Worm (Caenorhabditis elegans) whole organism, L4 larva: Measurements from ENCODE around the gene C06B3.7.

Experiments used
- F44E2.7 ChIP-seq: fragments of 200-800 bp; sonication (Bioruptor generic); IDR thresholded peaks from 2 replicates; pipeline ENCODE4 v2.1.2; 2022; ENCODE audit warnings: missing genetic modification characterization, missing compliant biosample characterization
- R02D3.7 ChIP-seq: fragments of 150-350 bp; sonication (generic microtip); optimal IDR thresholded peaks from 3 replicates; lab custom pipeline; 2014; ENCODE audit warnings: missing biosample characterization, missing genetic modification characterization
- T26A8.4 ChIP-seq: fragments of 200-800 bp; sonication (Bioruptor generic); IDR thresholded peaks from 2 replicates; pipeline ENCODE4 v1.3.6; 2022; ENCODE audit warnings: missing genetic modification characterization, missing compliant biosample characterization
- Y48G9A.11 ChIP-seq: fragments of 200-800 bp; sonication (Bioruptor generic); IDR thresholded peaks from 2 replicates; pipeline ENCODE4 v1.3.6; 2022; ENCODE audit warnings: missing genetic modification reagents, missing genetic modification characterization, missing compliant biosample characterization
- ZK337.2 ChIP-seq: fragments of 200-800 bp; sonication (Bioruptor generic); IDR thresholded peaks from 2 replicates; pipeline ENCODE4 v1.3.6; 2022; ENCODE audit warnings: missing genetic modification reagents, missing genetic modification characterization, missing compliant biosample characterization
- ZK546.5 ChIP-seq, 2 experiments: sonication (generic microtip); optimal IDR thresholded peaks; 2 replicates each; lab custom pipeline; 2017; ENCODE audit warnings: missing biosample characterization in 2 of 2, missing genetic modification characterization in 2 of 2
- aha-1 ChIP-seq: fragments of 150-350 bp; peaks from one replicate; lab custom pipeline; 2014; ENCODE audit warnings: missing biosample characterization, missing genetic modification characterization
- ama-1 ChIP-seq: fragments of 150-350 bp; optimal IDR thresholded peaks from 2 replicates; lab custom pipeline; 2014; ENCODE audit warnings: inconsistent platforms, mixed read lengths
- arid-1 ChIP-seq: fragments of 200-800 bp; sonication (Bioruptor generic); conservative IDR thresholded peaks from 2 replicates; pipeline ENCODE4 v1.3.6; 2022; ENCODE audit warnings: missing genetic modification reagents, missing genetic modification characterization, missing compliant biosample characterization
- ceh-20 ChIP-seq: fragments of 200-800 bp; sonication (Bioruptor generic); IDR thresholded peaks from 2 replicates; pipeline ENCODE4 v1.3.6; 2022; ENCODE audit warnings: missing genetic modification reagents, missing genetic modification characterization, missing compliant biosample characterization
- ctbp-1 ChIP-seq: fragments of 200-800 bp; sonication (Bioruptor generic); IDR thresholded peaks from 2 replicates; pipeline ENCODE4 v1.3.6; 2022; ENCODE audit warnings: missing genetic modification reagents, missing genetic modification characterization, missing compliant biosample characterization
- daf-12 ChIP-seq: fragments of 150-350 bp; optimal IDR thresholded peaks from 2 replicates; lab custom pipeline; 2014; ENCODE audit warnings: missing biosample characterization, missing genetic modification reagents, missing genetic modification characterization
- daf-16 ChIP-seq, 3 experiments: sonication (generic microtip); optimal IDR thresholded peaks; 2 replicates each; lab custom pipeline; 2016 to 2017; ENCODE audit warnings: missing genetic modification characterization in 3 of 3, missing genetic modification reagents in 3 of 3, mild to moderate bottlenecking in 2 of 3, missing compliant biosample characterization in 2 of 3, missing biosample characterization in 1 of 3, moderate library complexity in 1 of 3
- daf-19 ChIP-seq: fragments of 200-800 bp; sonication (Bioruptor generic); conservative IDR thresholded peaks from 2 replicates; pipeline ENCODE4 v1.3.6; 2022; ENCODE audit warnings: missing genetic modification characterization, missing compliant biosample characterization
- dmd-8 ChIP-seq: fragments of 200-800 bp; sonication (Bioruptor generic); IDR thresholded peaks from 2 replicates; pipeline ENCODE4 v1.3.6; 2022; ENCODE audit warnings: missing genetic modification characterization, missing compliant biosample characterization
- dve-1 ChIP-seq: sonication (generic microtip); optimal IDR thresholded peaks from 2 replicates; lab custom pipeline; 2017; ENCODE audit warnings: antibody characterized with exemption, mild to moderate bottlenecking, missing genetic modification characterization, missing compliant biosample characterization; ENCODE audit not compliant: insufficient read depth
- egl-27 ChIP-seq: sonication (generic microtip); optimal IDR thresholded peaks from 3 replicates; lab custom pipeline; 2017; ENCODE audit warnings: missing biosample characterization, missing genetic modification reagents, missing genetic modification characterization
- fos-1 ChIP-seq: fragments of 150-350 bp; optimal IDR thresholded peaks from 2 replicates; lab custom pipeline; 2014; ENCODE audit warnings: missing biosample characterization, missing genetic modification characterization
- gei-8 ChIP-seq: fragments of 200-800 bp; sonication (Bioruptor generic); optimal IDR thresholded peaks from 2 replicates; lab custom pipeline; 2018; ENCODE audit warnings: mild to moderate bottlenecking, missing genetic modification characterization, missing compliant biosample characterization
- hif-1 ChIP-seq, 2 experiments: sonication (generic microtip); optimal IDR thresholded peaks; 2 replicates each; lab custom pipeline; 2016 to 2017; ENCODE audit warnings: missing compliant biosample characterization in 2 of 2, missing genetic modification characterization in 2 of 2, missing genetic modification reagents in 2 of 2, missing genotype in 2 of 2, mild to moderate bottlenecking in 1 of 2
- hlh-11 ChIP-seq: fragments of 200-800 bp; sonication (Bioruptor generic); optimal IDR thresholded peaks from 2 replicates; lab custom pipeline; 2018; ENCODE audit warnings: mild to moderate bottlenecking, missing genetic modification characterization, missing compliant biosample characterization
- lin-15B ChIP-seq: fragments of 150-350 bp; sonication (generic microtip); optimal IDR thresholded peaks from 3 replicates; lab custom pipeline; 2014; ENCODE audit warnings: missing biosample characterization, missing genetic modification characterization
- lin-29 ChIP-seq: fragments of 200-800 bp; sonication (Bioruptor generic); IDR thresholded peaks from 2 replicates; pipeline ENCODE4 v1.3.6; 2022; ENCODE audit warnings: missing genetic modification reagents, missing genetic modification characterization, missing compliant biosample characterization
- lin-39 ChIP-seq: fragments of 150-350 bp; optimal IDR thresholded peaks from 2 replicates; lab custom pipeline; 2014; ENCODE audit warnings: missing biosample characterization, missing genetic modification reagents, missing genetic modification characterization
- madf-9 ChIP-seq: fragments of 200-800 bp; sonication (Bioruptor generic); conservative IDR thresholded peaks from 2 replicates; pipeline ENCODE4 v1.3.6; 2022; ENCODE audit warnings: missing genetic modification reagents, missing genetic modification characterization, missing compliant biosample characterization
- mdl-1 ChIP-seq, 2 experiments: fragments of 150-350 bp in 1 of 2; sonication (generic microtip) in 1 of 2; optimal IDR thresholded peaks; 2 replicates each; lab custom pipeline; 2014 to 2017; ENCODE audit warnings: missing biosample characterization in 2 of 2, missing genetic modification characterization in 2 of 2
- mdt-29 ChIP-seq: fragments of 200-800 bp; sonication (Bioruptor generic); IDR thresholded peaks from 2 replicates; pipeline ENCODE4 v1.3.6; 2022; ENCODE audit warnings: missing genetic modification reagents, missing genetic modification characterization, missing compliant biosample characterization
- mep-1 ChIP-seq: fragments of 150-350 bp; sonication (generic microtip); optimal IDR thresholded peaks from 3 replicates; lab custom pipeline; 2014; ENCODE audit warnings: missing biosample characterization, missing genetic modification characterization
- mxl-3 ChIP-seq: fragments of 200-800 bp; sonication (Bioruptor generic); optimal IDR thresholded peaks from 2 replicates; lab custom pipeline; 2018; ENCODE audit warnings: mild to moderate bottlenecking, missing genetic modification characterization, missing compliant biosample characterization
- nhr-10 ChIP-seq: fragments of 150-350 bp; optimal IDR thresholded peaks from 2 replicates; lab custom pipeline; 2014; ENCODE audit warnings: missing biosample characterization, missing genetic modification characterization
- nhr-111 ChIP-seq: fragments of 200-800 bp; sonication (Bioruptor generic); optimal IDR thresholded peaks from 2 replicates; lab custom pipeline; 2018; ENCODE audit warnings: mild to moderate bottlenecking, missing genetic modification characterization, missing compliant biosample characterization
- nhr-48 ChIP-seq: sonication (generic microtip); optimal IDR thresholded peaks from 2 replicates; lab custom pipeline; 2016; ENCODE audit warnings: mild to moderate bottlenecking, missing genetic modification characterization, missing compliant biosample characterization
- nhr-6 ChIP-seq: fragments of 150-350 bp; optimal IDR thresholded peaks from 2 replicates; lab custom pipeline; 2014; ENCODE audit warnings: missing biosample characterization, missing genetic modification characterization
- php-3 ChIP-seq: fragments of 200-800 bp; sonication (Bioruptor generic); IDR thresholded peaks from 2 replicates; pipeline ENCODE4 v1.3.6; 2022; ENCODE audit warnings: missing genetic modification reagents, missing genetic modification characterization, missing compliant biosample characterization
- pqm-1 ChIP-seq: sonication (generic microtip); optimal IDR thresholded peaks from 2 replicates; lab custom pipeline; 2017; ENCODE audit warnings: missing biosample characterization, missing genetic modification characterization
- saeg-2 ChIP-seq: fragments of 200-800 bp; sonication (Bioruptor generic); IDR thresholded peaks from 2 replicates; pipeline ENCODE4 v1.3.6; 2022; ENCODE audit warnings: missing genetic modification reagents, missing genetic modification characterization, missing compliant biosample characterization
- set-16 ChIP-seq: fragments of 200-800 bp; sonication (Bioruptor generic); IDR thresholded peaks from 2 replicates; pipeline ENCODE4 v1.3.6; 2022; ENCODE audit warnings: missing genetic modification reagents, missing genetic modification characterization, missing compliant biosample characterization
- snpc-1.2 ChIP-seq: fragments of 200-800 bp; sonication (Bioruptor generic); IDR thresholded peaks from 2 replicates; pipeline ENCODE4 v1.3.6; 2022; ENCODE audit warnings: missing genetic modification reagents, missing genetic modification characterization, missing compliant biosample characterization
- snpc-4 ChIP-seq: fragments of 150-350 bp; optimal IDR thresholded peaks from 2 replicates; lab custom pipeline; 2014; ENCODE audit warnings: missing biosample characterization, missing genetic modification characterization
- spr-3 ChIP-seq: fragments of 200-800 bp; sonication (Bioruptor generic); optimal IDR thresholded peaks from 2 replicates; lab custom pipeline; 2018; ENCODE audit warnings: mild to moderate bottlenecking, missing genetic modification characterization, missing compliant biosample characterization
- tag-97 ChIP-seq: fragments of 200-800 bp; sonication (Bioruptor generic); IDR thresholded peaks from 2 replicates; pipeline ENCODE4 v1.3.6; 2022; ENCODE audit warnings: missing genetic modification characterization, missing compliant biosample characterization
- unc-130 ChIP-seq: sonication (generic microtip); optimal IDR thresholded peaks from 2 replicates; lab custom pipeline; 2016; ENCODE audit warnings: missing genetic modification reagents, missing genetic modification characterization, missing compliant biosample characterization
- unc-62 ChIP-seq, 3 experiments: fragments of 150-350 bp in 1 of 3; sonication (generic microtip); optimal IDR thresholded peaks in 2 of 3; peaks in 1 of 3; 1 replicate in 1 of 3; 2 replicates in 2 of 3; lab custom pipeline; 2014 to 2017; ENCODE audit warnings: missing biosample characterization in 3 of 3, missing genetic modification characterization in 3 of 3, missing genetic modification reagents in 3 of 3, missing genotype in 1 of 3
- zag-1 ChIP-seq: fragments of 150-350 bp; optimal IDR thresholded peaks from 2 replicates; lab custom pipeline; 2014; ENCODE audit warnings: missing biosample characterization, missing genetic modification characterization
- zip-2 ChIP-seq: fragments of 150-350 bp; optimal IDR thresholded peaks from 2 replicates; lab custom pipeline; 2014; ENCODE audit warnings: missing biosample characterization, missing genetic modification characterization
- ztf-7 ChIP-seq: fragments of 150-350 bp; optimal IDR thresholded peaks from 2 replicates; lab custom pipeline; 2014; ENCODE audit warnings: missing biosample characterization, missing genetic modification characterization

Gene C06B3.7

ce11 chrV:13902495-13902894, 7.0 kb upstream of the C06B3.7 start, which contains the start of gene C06B3.1:
C06B3.1 (plus strand) TSS chrV:13902795.
- TF ChIP-seq unc-130 (GFP tag; lab: Kevin White, UChicago) (no peak), zag-1 (tag; lab: Kevin White, UChicago) (no peak), ZK337.2 (GFP tag; lab: Robert Waterston, UW) (no peak), unc-62 (GFP tag; optimal IDR thresholded peaks at IDR 0.05 in 1 of 2; lab: Kevin White, UChicago) (no peak), unc-62 (tag; optimal IDR thresholded peaks at IDR 0.05; lab: Kevin White, UChicago) (no peak)

ce11 chrV:13904446-13904845, 5.0 kb upstream of the C06B3.7 start, which contains the start of gene stdh-3:
stdh-3 (plus strand) TSS chrV:13904611.
- TF ChIP-seq unc-62 (GFP tag; optimal IDR thresholded peaks at IDR 0.05 in 1 of 2; lab: Kevin White, UChicago) (peak in 1 of 2 experiments; percentile 93), unc-62 (tag; optimal IDR thresholded peaks at IDR 0.05; lab: Kevin White, UChicago) (no peak), pqm-1 (tag; lab: Kevin White, UChicago) (no peak), arid-1 (no peak), daf-12 (no peak), ctbp-1 (no peak)

- TF ChIP-seq ZK546.5 (tag; optimal IDR thresholded peaks at IDR 0.05; lab: Kevin White, UChicago): no peak
- TF ChIP-seq daf-16 (GFP tag; optimal IDR thresholded peaks at IDR 0.05; lab: Kevin White, UChicago): no peak
- peak; percentile 76 for TF ChIP-seq daf-16 (tag; optimal IDR thresholded peaks at IDR 0.05; lab: Kevin White, UChicago)
- no peak for TF ChIP-seq set-16 (GFP tag; lab: Robert Waterston, UW)
- TF ChIP-seq F44E2.7: no peak
- TF ChIP-seq mxl-3 (GFP tag; lab: Kevin White, UChicago): no peak
- no peak for TF ChIP-seq ztf-7 (tag; lab: Kevin White, UChicago)
- no peak for TF ChIP-seq zip-2
- no peak for TF ChIP-seq spr-3
- TF ChIP-seq pqm-1 (tag; lab: Kevin White, UChicago): no peak
- TF ChIP-seq hif-1 (tag; optimal IDR thresholded peaks at IDR 0.05; lab: Kevin White, UChicago): peak in 1 of 2 experiments; percentile 30
- TF ChIP-seq unc-130 (GFP tag; lab: Kevin White, UChicago): no peak
- TF ChIP-seq gei-8 (GFP tag; lab: Kevin White, UChicago): no peak
- no peak for TF ChIP-seq saeg-2 (GFP tag; lab: Robert Waterston, UW)
- no peak for TF ChIP-seq nhr-10 (tag; lab: Kevin White, UChicago)
- no peak for TF ChIP-seq nhr-48 (tag; lab: Kevin White, UChicago)
- TF ChIP-seq dve-1 (tag; lab: Kevin White, UChicago): peak; percentile 8
- TF ChIP-seq mep-1 (tag; lab: Kevin White, UChicago): no peak
- TF ChIP-seq ctbp-1: no peak
- TF ChIP-seq snpc-1.2 (GFP tag; lab: Robert Waterston, UW): no peak
- TF ChIP-seq R02D3.7 (tag; lab: Kevin White, UChicago): no peak
- no peak for TF ChIP-seq ama-1 (lab: Kevin White, UChicago)
- no peak for TF ChIP-seq dmd-8 (GFP tag; lab: Robert Waterston, UW)
- TF ChIP-seq zag-1 (tag; lab: Kevin White, UChicago): no peak
- no peak for TF ChIP-seq mdl-1 (tag; optimal IDR thresholded peaks at IDR 0.05; lab: Kevin White, UChicago)
- TF ChIP-seq ceh-20 (GFP tag; lab: Robert Waterston, UW): no peak
- TF ChIP-seq madf-9 (GFP tag; lab: Robert Waterston, UW): no peak
- no peak for TF ChIP-seq T26A8.4 (GFP tag; lab: Robert Waterston, UW)
- no peak for TF ChIP-seq fos-1 (tag; lab: Kevin White, UChicago)
- peak; percentile 9 for TF ChIP-seq nhr-6 (tag; lab: Kevin White, UChicago)
- TF ChIP-seq snpc-4 (tag; lab: Kevin White, UChicago): no peak
- no peak for TF ChIP-seq egl-27 (tag; lab: Kevin White, UChicago)
- TF ChIP-seq lin-29 (GFP tag; lab: Robert Waterston, UW): no peak
- TF ChIP-seq lin-39: no peak
- peak; percentile 22 for TF ChIP-seq hlh-11
- TF ChIP-seq nhr-111 (GFP tag; lab: Kevin White, UChicago): no peak
- TF ChIP-seq aha-1 (tag; lab: Kevin White, UChicago): peak; percentile 20
- TF ChIP-seq mdt-29 (GFP tag; lab: Robert Waterston, UW): no peak
- TF ChIP-seq lin-15B (tag; lab: Kevin White, UChicago): no peak
- TF ChIP-seq daf-19 (GFP tag; lab: Robert Waterston, UW): no peak
- TF ChIP-seq tag-97 (GFP tag; lab: Robert Waterston, UW): no peak
- TF ChIP-seq php-3 (GFP tag; lab: Robert Waterston, UW): peak; percentile 47; the same call in 1 of the 2 replicates
- no peak for TF ChIP-seq Y48G9A.11 (GFP tag; lab: Robert Waterston, UW)
Measured at ce11 chrV:13906166-13906565, 3.3 kb upstream of the C06B3.7 start, which contains the start of gene stdh-1. stdh-1 (plus strand) TSS chrV:13906492.
